Worm (Caenorhabditis elegans) whole organism, late embryonic: Measurements from ENCODE around the gene C09B9.1.

Source experiments
- ama-1 ChIP-seq: fragments of 150-350 bp; optimal IDR thresholded peaks from 2 replicates; lab custom pipeline; 2014
- ceh-31 ChIP-seq: sonication (generic microtip); optimal IDR thresholded peaks from 2 replicates; lab custom pipeline; 2016; ENCODE audit warnings: missing genetic modification characterization, missing compliant biosample characterization
- ceh-34 ChIP-seq: sonication (generic microtip); optimal IDR thresholded peaks from 2 replicates; lab custom pipeline; 2016; ENCODE audit warnings: mild to moderate bottlenecking, missing genetic modification characterization, missing compliant biosample characterization
- elt-2 ChIP-seq: sonication (generic microtip); optimal IDR thresholded peaks from 2 replicates; lab custom pipeline; 2016; ENCODE audit warnings: missing genetic modification reagents, missing genetic modification characterization, missing compliant biosample characterization
- hlh-8 ChIP-seq: sonication (generic microtip); optimal IDR thresholded peaks from 2 replicates; lab custom pipeline; 2016; ENCODE audit warnings: missing genotype, missing genetic modification characterization, missing compliant biosample characterization
- mec-3 ChIP-seq: sonication (generic microtip); optimal IDR thresholded peaks from 2 replicates; lab custom pipeline; 2016; ENCODE audit warnings: borderline replicate concordance, missing genetic modification characterization, missing compliant biosample characterization
- pag-3 ChIP-seq: sonication (generic microtip); optimal IDR thresholded peaks from 2 replicates; lab custom pipeline; 2016; ENCODE audit warnings: missing compliant biosample characterization, missing genetic modification characterization, borderline replicate concordance
- pqm-1 ChIP-seq: sonication (generic microtip); optimal IDR thresholded peaks from 2 replicates; lab custom pipeline; 2016; ENCODE audit warnings: missing genetic modification characterization, missing compliant biosample characterization
- sdc-2 ChIP-seq: sonication (generic microtip); optimal IDR thresholded peaks from 2 replicates; lab custom pipeline; 2016; ENCODE audit warnings: missing genotype, missing genetic modification characterization, missing compliant biosample characterization
- sox-2 ChIP-seq: fragments of 200-800 bp; sonication (Bioruptor generic); IDR thresholded peaks from 2 replicates; pipeline ENCODE4 v1.3.6; 2022; ENCODE audit warnings: missing genetic modification reagents, missing genetic modification characterization, missing compliant biosample characterization
- tbx-7 ChIP-seq: sonication (generic microtip); optimal IDR thresholded peaks from 2 replicates; lab custom pipeline; 2016; ENCODE audit warnings: missing genotype, missing genetic modification characterization, missing compliant biosample characterization

DNA sequence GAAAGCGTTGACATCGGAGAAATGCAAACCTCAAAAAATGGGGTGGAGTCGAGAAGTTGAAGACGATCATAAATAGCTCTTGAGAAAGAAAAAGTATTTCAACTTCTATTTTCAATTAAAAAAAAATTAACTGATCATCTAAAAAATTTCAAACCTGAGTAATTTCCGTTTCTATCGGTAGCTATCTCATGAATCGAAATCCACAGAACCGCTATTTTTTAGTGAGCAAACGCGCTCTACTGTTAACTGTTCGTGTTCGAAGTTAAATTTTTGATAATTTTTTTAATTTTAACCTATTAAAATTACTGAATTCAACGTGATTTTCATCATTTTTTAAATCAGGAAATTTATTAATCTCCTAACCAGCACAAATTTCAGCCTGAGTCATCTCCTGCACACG is 46.2 kb downstream of the C09B9.1 start:
- TF ChIP-seq elt-2 (tag; lab: Kevin White, UChicago): no peak
- no peak for TF ChIP-seq pag-3 (tag; lab: Kevin White, UChicago)
- no peak for TF ChIP-seq ceh-34 (tag; lab: Kevin White, UChicago)
- TF ChIP-seq mec-3 (tag; lab: Kevin White, UChicago): no peak
- no peak for TF ChIP-seq sdc-2
- TF ChIP-seq ama-1 (lab: Kevin White, UChicago): no peak
- TF ChIP-seq sox-2 (GFP tag; lab: Robert Waterston, UW): no peak
- TF ChIP-seq pqm-1 (tag; lab: Kevin White, UChicago): no peak
- TF ChIP-seq tbx-7 (tag; lab: Kevin White, UChicago): no peak
- no peak for TF ChIP-seq hlh-8
- no peak for TF ChIP-seq ceh-31 (tag; lab: Kevin White, UChicago)
